Worm (Caenorhabditis elegans) whole organism, L4 larva: ENCODE data around the gene F59B2.13.
A peak's percentile ranks its signal among the peaks of the same experiment; 100 is the strongest.

ENCODE experiments used
- D1046.2 ChIP-seq: fragments of 200-800 bp; sonication (Bioruptor generic); IDR thresholded peaks from 2 replicates; pipeline ENCODE4 v1.3.6; 2022; ENCODE audit warnings: missing genetic modification characterization, missing compliant biosample characterization
- F26F4.8 ChIP-seq: fragments of 200-800 bp; sonication (Bioruptor generic); conservative IDR thresholded peaks from 2 replicates; pipeline ENCODE4 v1.3.6; 2022; ENCODE audit warnings: missing genetic modification characterization, missing compliant biosample characterization
- F49E8.2 ChIP-seq: sonication (generic microtip); optimal IDR thresholded peaks from 2 replicates; lab custom pipeline; 2016; ENCODE audit warnings: missing compliant biosample characterization, mild to moderate bottlenecking, missing genetic modification characterization, borderline replicate concordance
- T26A8.4 ChIP-seq: fragments of 200-800 bp; sonication (Bioruptor generic); IDR thresholded peaks from 2 replicates; pipeline ENCODE4 v1.3.6; 2022; ENCODE audit warnings: missing genetic modification characterization, missing compliant biosample characterization
- Y48G9A.11 ChIP-seq: fragments of 200-800 bp; sonication (Bioruptor generic); IDR thresholded peaks from 2 replicates; pipeline ENCODE4 v1.3.6; 2022; ENCODE audit warnings: missing genetic modification reagents, missing genetic modification characterization, missing compliant biosample characterization
- aha-1 ChIP-seq: fragments of 150-350 bp; peaks from one replicate; lab custom pipeline; 2014; ENCODE audit warnings: missing biosample characterization, missing genetic modification characterization
- attf-4 ChIP-seq: sonication (generic microtip); optimal IDR thresholded peaks from 3 replicates; lab custom pipeline; 2017; ENCODE audit warnings: missing biosample characterization, missing genetic modification characterization
- ceh-32 ChIP-seq: sonication (generic microtip); optimal IDR thresholded peaks from 2 replicates; lab custom pipeline; 2016; ENCODE audit warnings: mild to moderate bottlenecking, missing genetic modification characterization, missing compliant biosample characterization; ENCODE audit not compliant: poor library complexity
- ceh-62 ChIP-seq: sonication (generic microtip); optimal IDR thresholded peaks from 2 replicates; lab custom pipeline; 2017; ENCODE audit warnings: missing biosample characterization, missing genetic modification characterization
- ceh-82 ChIP-seq: sonication (generic microtip); optimal IDR thresholded peaks from 2 replicates; lab custom pipeline; 2017; ENCODE audit warnings: missing biosample characterization, missing genetic modification characterization
- ctbp-1 ChIP-seq: fragments of 200-800 bp; sonication (Bioruptor generic); IDR thresholded peaks from 2 replicates; pipeline ENCODE4 v1.3.6; 2022; ENCODE audit warnings: missing genetic modification reagents, missing genetic modification characterization, missing compliant biosample characterization
- egl-43 ChIP-seq: fragments of 200-800 bp; sonication (Bioruptor generic); IDR thresholded peaks from 2 replicates; pipeline ENCODE4 v1.3.6; 2022; ENCODE audit warnings: missing genetic modification reagents, missing genetic modification characterization, missing compliant biosample characterization
- hlh-11 ChIP-seq: fragments of 200-800 bp; sonication (Bioruptor generic); optimal IDR thresholded peaks from 2 replicates; lab custom pipeline; 2018; ENCODE audit warnings: mild to moderate bottlenecking, missing genetic modification characterization, missing compliant biosample characterization
- hlh-30 ChIP-seq: sonication (generic microtip); optimal IDR thresholded peaks from 2 replicates; lab custom pipeline; 2017; ENCODE audit warnings: antibody characterized with exemption, mild to moderate bottlenecking, missing genetic modification characterization, missing compliant biosample characterization; ENCODE audit not compliant: insufficient read depth
- hmg-1.1 ChIP-seq: fragments of 200-800 bp; sonication (Bioruptor generic); IDR thresholded peaks from 2 replicates; pipeline ENCODE4 v1.3.6; 2022; ENCODE audit warnings: missing genetic modification reagents, missing genetic modification characterization, missing compliant biosample characterization
- jun-1 ChIP-seq: fragments of 150-350 bp; optimal IDR thresholded peaks from 2 replicates; lab custom pipeline; 2014; ENCODE audit warnings: missing biosample characterization, missing genetic modification reagents, missing genetic modification characterization
- lin-1 ChIP-seq: fragments of 200-800 bp; sonication (Bioruptor generic); IDR thresholded peaks from 2 replicates; pipeline ENCODE4 v1.3.6; 2022; ENCODE audit warnings: missing genetic modification reagents, missing genetic modification characterization, missing compliant biosample characterization
- lin-29 ChIP-seq: fragments of 200-800 bp; sonication (Bioruptor generic); IDR thresholded peaks from 2 replicates; pipeline ENCODE4 v1.3.6; 2022; ENCODE audit warnings: missing genetic modification reagents, missing genetic modification characterization, missing compliant biosample characterization
- lin-38 ChIP-seq: fragments of 200-800 bp; sonication (Bioruptor generic); IDR thresholded peaks from 2 replicates; pipeline ENCODE4 v1.3.6; 2022; ENCODE audit warnings: missing genetic modification reagents, missing genetic modification characterization, missing compliant biosample characterization
- madf-5 ChIP-seq, 2 experiments: fragments of 200-800 bp; sonication (Bioruptor generic); IDR thresholded peaks; 2 replicates each; pipeline ENCODE4 v1.3.6; 2022; ENCODE audit warnings: missing compliant biosample characterization in 2 of 2, missing genetic modification characterization in 2 of 2
- madf-9 ChIP-seq: fragments of 200-800 bp; sonication (Bioruptor generic); conservative IDR thresholded peaks from 2 replicates; pipeline ENCODE4 v1.3.6; 2022; ENCODE audit warnings: missing genetic modification reagents, missing genetic modification characterization, missing compliant biosample characterization
- mep-1 ChIP-seq: fragments of 150-350 bp; sonication (generic microtip); optimal IDR thresholded peaks from 3 replicates; lab custom pipeline; 2014; ENCODE audit warnings: missing biosample characterization, missing genetic modification characterization
- mes-2 ChIP-seq: sonication (generic microtip); optimal IDR thresholded peaks from 2 replicates; lab custom pipeline; 2016; ENCODE audit warnings: missing genotype, mild to moderate bottlenecking, missing genetic modification characterization, missing compliant biosample characterization; ENCODE audit not compliant: poor library complexity, severe bottlenecking
- nhr-10 ChIP-seq: fragments of 150-350 bp; optimal IDR thresholded peaks from 2 replicates; lab custom pipeline; 2014; ENCODE audit warnings: missing biosample characterization, missing genetic modification characterization
- nhr-11 ChIP-seq: fragments of 150-350 bp; optimal IDR thresholded peaks from 2 replicates; lab custom pipeline; 2014; ENCODE audit warnings: missing biosample characterization, missing genetic modification characterization
- nhr-111 ChIP-seq: fragments of 200-800 bp; sonication (Bioruptor generic); optimal IDR thresholded peaks from 2 replicates; lab custom pipeline; 2018; ENCODE audit warnings: mild to moderate bottlenecking, missing genetic modification characterization, missing compliant biosample characterization
- nhr-237 ChIP-seq: sonication (generic microtip); optimal IDR thresholded peaks from 2 replicates; lab custom pipeline; 2017; ENCODE audit warnings: missing biosample characterization, missing genetic modification characterization
- nhr-48 ChIP-seq: sonication (generic microtip); optimal IDR thresholded peaks from 2 replicates; lab custom pipeline; 2016; ENCODE audit warnings: mild to moderate bottlenecking, missing genetic modification characterization, missing compliant biosample characterization
- nhr-6 ChIP-seq: fragments of 150-350 bp; optimal IDR thresholded peaks from 2 replicates; lab custom pipeline; 2014; ENCODE audit warnings: missing biosample characterization, missing genetic modification characterization
- nhr-77 ChIP-seq: fragments of 150-350 bp; optimal IDR thresholded peaks from 2 replicates; lab custom pipeline; 2014; ENCODE audit warnings: missing biosample characterization, missing genetic modification characterization
- pha-4 ChIP-seq, 2 experiments: fragments of 150-350 bp in 1 of 2; fragments of 200-800 bp in 1 of 2; sonication (Bioruptor generic) in 1 of 2; IDR thresholded peaks in 1 of 2; optimal IDR thresholded peaks in 1 of 2; 2 replicates each; pipeline versions ENCODE4 v1.3.6 to Lab custom; 2014 to 2022; ENCODE audit warnings: missing genetic modification characterization in 2 of 2, missing genetic modification reagents in 2 of 2, missing biosample characterization in 1 of 2, missing compliant biosample characterization in 1 of 2
- saeg-2 ChIP-seq: fragments of 200-800 bp; sonication (Bioruptor generic); IDR thresholded peaks from 2 replicates; pipeline ENCODE4 v1.3.6; 2022; ENCODE audit warnings: missing genetic modification reagents, missing genetic modification characterization, missing compliant biosample characterization
- sdz-12 ChIP-seq: fragments of 200-800 bp; sonication (Bioruptor generic); optimal IDR thresholded peaks from 2 replicates; lab custom pipeline; 2018; ENCODE audit warnings: mild to moderate bottlenecking, missing genetic modification characterization, missing compliant biosample characterization
- set-16 ChIP-seq: fragments of 200-800 bp; sonication (Bioruptor generic); IDR thresholded peaks from 2 replicates; pipeline ENCODE4 v1.3.6; 2022; ENCODE audit warnings: missing genetic modification reagents, missing genetic modification characterization, missing compliant biosample characterization
- skn-1 ChIP-seq: fragments of 150-350 bp; optimal IDR thresholded peaks from 2 replicates; lab custom pipeline; 2014; ENCODE audit warnings: missing biosample characterization, missing genetic modification characterization
- snpc-4 ChIP-seq: fragments of 150-350 bp; optimal IDR thresholded peaks from 2 replicates; lab custom pipeline; 2014; ENCODE audit warnings: missing biosample characterization, missing genetic modification characterization
- spr-1 ChIP-seq: sonication (generic microtip); optimal IDR thresholded peaks from 2 replicates; lab custom pipeline; 2016; ENCODE audit warnings: mild to moderate bottlenecking, missing genetic modification characterization, missing compliant biosample characterization
- spr-3 ChIP-seq: fragments of 200-800 bp; sonication (Bioruptor generic); optimal IDR thresholded peaks from 2 replicates; lab custom pipeline; 2018; ENCODE audit warnings: mild to moderate bottlenecking, missing genetic modification characterization, missing compliant biosample characterization
- unc-130 ChIP-seq: sonication (generic microtip); optimal IDR thresholded peaks from 2 replicates; lab custom pipeline; 2016; ENCODE audit warnings: missing genetic modification reagents, missing genetic modification characterization, missing compliant biosample characterization
- unc-62 ChIP-seq, 3 experiments: fragments of 150-350 bp in 1 of 3; sonication (generic microtip); optimal IDR thresholded peaks in 2 of 3; peaks in 1 of 3; 1 replicate in 1 of 3; 2 replicates in 2 of 3; lab custom pipeline; 2014 to 2017; ENCODE audit warnings: missing biosample characterization in 3 of 3, missing genetic modification characterization in 3 of 3, missing genetic modification reagents in 3 of 3, missing genotype in 1 of 3
- vab-7 ChIP-seq: fragments of 200-800 bp; sonication (Bioruptor generic); IDR thresholded peaks from 2 replicates; pipeline ENCODE4 v1.3.6; 2022; ENCODE audit warnings: missing genetic modification reagents, missing genetic modification characterization, missing compliant biosample characterization
- zfp-2 ChIP-seq: sonication (generic microtip); optimal IDR thresholded peaks from 2 replicates; lab custom pipeline; 2016; ENCODE audit warnings: mild to moderate bottlenecking, missing genetic modification characterization, missing compliant biosample characterization
- zfp-3 ChIP-seq: fragments of 200-800 bp; sonication (Bioruptor generic); conservative IDR thresholded peaks from 2 replicates; pipeline ENCODE4 v1.3.6; 2022; ENCODE audit warnings: missing genetic modification reagents, missing genetic modification characterization, missing compliant biosample characterization

The F59B2.13 gene

DNA sequence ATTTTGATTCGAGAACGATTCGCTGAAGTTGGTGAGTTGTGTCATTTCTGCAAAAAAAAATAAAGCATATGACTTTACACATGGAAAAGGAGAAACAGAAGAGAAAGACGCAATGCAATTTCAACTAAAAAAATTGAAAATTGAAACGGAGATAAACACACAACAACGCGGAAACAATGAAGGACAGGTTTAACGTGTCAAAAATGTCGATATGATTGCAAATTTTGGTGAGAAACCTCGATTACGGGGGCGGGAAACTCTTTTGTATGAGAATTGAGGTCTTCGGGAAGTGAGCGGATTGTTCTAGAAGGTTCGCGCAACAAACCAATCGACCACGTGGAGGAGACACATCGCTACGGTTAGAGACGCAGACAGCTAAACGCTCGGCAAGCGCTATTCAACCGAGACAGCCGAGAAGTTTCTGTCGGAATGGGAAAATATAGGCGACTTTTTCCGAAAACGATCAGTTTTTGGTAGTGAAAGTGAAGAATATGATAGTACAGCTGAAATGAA, 26.9 kb upstream of the F59B2.13 start, which contains the start of gene R107.5 (continued):
- TF ChIP-seq T26A8.4 (GFP tag; lab: Robert Waterston, UW) (peak; percentile 94), nhr-11 (tag; lab: Kevin White, UChicago) (peak; percentile 93), attf-4 (no peak), nhr-111 (peak; percentile 97), skn-1 (tag; lab: Kevin White, UChicago) (no peak), jun-1 (tag; lab: Kevin White, UChicago) (peak; percentile 84), nhr-10 (tag; lab: Kevin White, UChicago) (peak; percentile 88), saeg-2 (GFP tag; lab: Robert Waterston, UW) (peak; percentile 90), hlh-30 (tag; lab: Kevin White, UChicago) (peak; percentile 97), snpc-4 (tag; lab: Kevin White, UChicago) (no peak), madf-9 (GFP tag; lab: Robert Waterston, UW) (peak; percentile 93), lin-1 (GFP tag; lab: Robert Waterston, UW) (peak; percentile 92), nhr-237 (tag; lab: Kevin White, UChicago) (no peak), vab-7 (peak; percentile 87), madf-5 (GFP tag; IDR thresholded peaks at IDR 0.05; lab: Robert Waterston, UW) (peak; percentile 47 to 79; a peak in 2 of 4 replicates), lin-38 (GFP tag; lab: Robert Waterston, UW) (peak; percentile 81), spr-3 (GFP tag; lab: Kevin White, UChicago) (peak; percentile 89)

- no peak for TF ChIP-seq nhr-111
- no peak for TF ChIP-seq D1046.2
- TF ChIP-seq zfp-2 = no peak
- no peak for TF ChIP-seq ceh-32 (tag; lab: Kevin White, UChicago)
- no peak for TF ChIP-seq nhr-11 (tag; lab: Kevin White, UChicago)
- TF ChIP-seq madf-9 (GFP tag; lab: Robert Waterston, UW) = no peak
- TF ChIP-seq nhr-77 (tag; lab: Kevin White, UChicago) = no peak
- TF ChIP-seq ctbp-1 (GFP tag; lab: Robert Waterston, UW) = 0 out of 2 replicates have a peak, but pooled peaks have one; percentile 28
- TF ChIP-seq saeg-2 (GFP tag; lab: Robert Waterston, UW) = 0 out of 2 replicates have a peak, but pooled peaks have one; percentile 56
- no peak for TF ChIP-seq snpc-4 (tag; lab: Kevin White, UChicago)
- no peak for TF ChIP-seq nhr-6 (tag; lab: Kevin White, UChicago)
- no peak for TF ChIP-seq ceh-62 (tag; lab: Kevin White, UChicago)
- no peak for TF ChIP-seq unc-130 (GFP tag; lab: Kevin White, UChicago)
- no peak for TF ChIP-seq mep-1 (tag; lab: Kevin White, UChicago)
- TF ChIP-seq madf-5 (GFP tag; IDR thresholded peaks at IDR 0.05; lab: Robert Waterston, UW) = no peak
- TF ChIP-seq hmg-1.1 (GFP tag; lab: Robert Waterston, UW) = no peak
These were observed 26.4 kb upstream of the F59B2.13 start for ce11 chrIII:9053263-9053662.

DNA sequence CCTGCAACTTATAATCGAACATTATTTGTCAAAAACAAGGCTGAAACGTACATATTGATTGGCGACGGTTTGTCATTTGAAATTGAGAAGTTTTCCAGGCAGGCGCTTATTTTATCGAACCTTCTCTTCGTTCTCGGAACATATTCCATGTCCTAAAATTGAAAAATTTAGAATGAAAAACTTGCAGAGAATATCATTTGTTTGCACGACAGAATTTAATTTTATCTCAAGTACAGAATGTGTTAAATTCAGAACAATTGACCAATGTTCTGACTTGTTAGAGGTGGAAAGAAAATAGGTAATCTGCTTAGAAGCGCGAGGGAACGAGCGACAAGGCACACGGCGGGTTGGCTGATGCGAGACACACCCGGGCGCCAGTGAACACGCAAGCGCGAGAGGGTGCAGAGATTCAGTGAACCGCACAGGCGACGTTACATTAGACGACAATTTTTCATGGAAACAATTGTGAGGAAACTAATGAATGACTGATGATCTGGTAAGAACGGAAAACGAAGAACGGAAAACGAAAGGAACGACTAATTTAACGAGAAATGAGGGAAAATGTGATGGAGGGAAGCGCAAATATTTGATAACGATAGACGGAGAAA, 25.6 kb upstream of the F59B2.13 start:
- TF ChIP-seq snpc-4 (tag; lab: Kevin White, UChicago) (no peak), nhr-48 (no peak), mep-1 (tag; lab: Kevin White, UChicago) (peak; percentile 54), vab-7 (peak; percentile 24; the same call in 1 of the 2 replicates), Y48G9A.11 (GFP tag; lab: Robert Waterston, UW) (peak; percentile 69), lin-29 (no peak; the same call in 1 of the 2 replicates), egl-43 (GFP tag; lab: Robert Waterston, UW) (peak; percentile 83), nhr-111 (no peak), D1046.2 (peak; percentile 73), sdz-12 (GFP tag; lab: Kevin White, UChicago) (no peak), pha-4 (GFP tag; IDR thresholded peaks at IDR 0.05; lab: Robert Waterston, UW) (0 out of 2 replicates have a peak, but pooled peaks have one; percentile 13), pha-4 (tag; optimal IDR thresholded peaks at IDR 0.05; lab: Kevin White, UChicago) (no peak), madf-9 (GFP tag; lab: Robert Waterston, UW) (0 out of 2 replicates have a peak, but pooled peaks have one; percentile 25), hlh-11 (tag; lab: Kevin White, UChicago) (peak; percentile 68), F49E8.2 (no peak), nhr-11 (tag; lab: Kevin White, UChicago) (peak; percentile 14), set-16 (GFP tag; lab: Robert Waterston, UW) (peak; percentile 74), unc-62 (GFP tag; optimal IDR thresholded peaks at IDR 0.05 in 1 of 2; lab: Kevin White, UChicago) (peak in 1 of 2 experiments; percentile 97), unc-62 (tag; optimal IDR thresholded peaks at IDR 0.05; lab: Kevin White, UChicago) (no peak), aha-1 (tag; lab: Kevin White, UChicago) (peak; percentile 99), ceh-82 (no peak), zfp-3 (peak; percentile 79), spr-1 (no peak), mes-2 (peak; percentile 59), F26F4.8 (GFP tag; lab: Robert Waterston, UW) (0 out of 2 replicates have a peak, but pooled peaks have one; percentile 42)
